Worm (Caenorhabditis elegans) whole organism, mixed stage, embryonic: ENCODE results near the gene B0365.9.

Experiments
- M03D4.4 ChIP-seq: sonication (generic microtip); optimal IDR thresholded peaks from 2 replicates; lab custom pipeline; 2017; ENCODE audit warnings: mild to moderate bottlenecking, missing genetic modification characterization, missing compliant biosample characterization
- bed-3 ChIP-seq: fragments of 200-800 bp; sonication (Bioruptor generic); optimal IDR thresholded peaks from 3 replicates; lab custom pipeline; 2018; ENCODE audit warnings: mild to moderate bottlenecking, missing genetic modification characterization, moderate library complexity, missing compliant biosample characterization
- blmp-1 ChIP-seq: fragments of 150-350 bp; optimal IDR thresholded peaks from 2 replicates; lab custom pipeline; 2014; ENCODE audit warnings: missing biosample characterization, missing genetic modification characterization
- ceh-39 ChIP-seq: fragments of 150-350 bp; optimal IDR thresholded peaks from 2 replicates; lab custom pipeline; 2014; ENCODE audit warnings: missing biosample characterization, missing genetic modification characterization
- ceh-43 ChIP-seq: fragments of 200-800 bp; sonication (Bioruptor generic); optimal IDR thresholded peaks from 2 replicates; lab custom pipeline; 2018; ENCODE audit warnings: mild to moderate bottlenecking, missing genetic modification characterization, moderate library complexity, missing compliant biosample characterization
- ceh-83 ChIP-seq: fragments of 200-800 bp; sonication (Bioruptor generic); optimal IDR thresholded peaks from 2 replicates; lab custom pipeline; 2018; ENCODE audit warnings: mild to moderate bottlenecking, missing genetic modification characterization, missing compliant biosample characterization
- ces-1 ChIP-seq: fragments of 150-350 bp; optimal IDR thresholded peaks from 2 replicates; lab custom pipeline; 2014; ENCODE audit warnings: missing biosample characterization, missing genetic modification reagents, missing genetic modification characterization
- cnd-1 ChIP-seq: fragments of 200-800 bp; sonication (Bioruptor generic); optimal IDR thresholded peaks from 2 replicates; lab custom pipeline; 2018; ENCODE audit warnings: mild to moderate bottlenecking, missing genetic modification characterization, missing compliant biosample characterization
- drap-1 ChIP-seq: fragments of 200-800 bp; sonication (Bioruptor generic); optimal IDR thresholded peaks from 3 replicates; lab custom pipeline; 2018; ENCODE audit warnings: mild to moderate bottlenecking, missing genetic modification characterization, missing compliant biosample characterization
- elt-1 ChIP-seq: sonication (generic microtip); optimal IDR thresholded peaks from 2 replicates; lab custom pipeline; 2017; ENCODE audit warnings: missing genetic modification characterization, mild to moderate bottlenecking, missing compliant biosample characterization, antibody characterized with exemption, moderate library complexity, borderline replicate concordance; ENCODE audit not compliant: insufficient read depth
- elt-3 ChIP-seq: fragments of 150-350 bp; optimal IDR thresholded peaks from 2 replicates; lab custom pipeline; 2014; ENCODE audit warnings: missing biosample characterization, missing genetic modification characterization
- flh-1 ChIP-seq: fragments of 200-800 bp; sonication (Bioruptor generic); optimal IDR thresholded peaks from 2 replicates; lab custom pipeline; 2018; ENCODE audit warnings: mild to moderate bottlenecking, missing genetic modification characterization, moderate library complexity, missing compliant biosample characterization
- ham-2 ChIP-seq: fragments of 200-800 bp; sonication (Bioruptor generic); optimal IDR thresholded peaks from 2 replicates; lab custom pipeline; 2018; ENCODE audit warnings: mild to moderate bottlenecking, missing genetic modification characterization, missing compliant biosample characterization
- hlh-1 ChIP-seq: fragments of 150-350 bp; optimal IDR thresholded peaks from 2 replicates; lab custom pipeline; 2014; ENCODE audit warnings: missing biosample characterization, missing genetic modification reagents, missing genetic modification characterization
- lin-13 ChIP-seq: fragments of 150-350 bp; optimal IDR thresholded peaks from 2 replicates; lab custom pipeline; 2014; ENCODE audit warnings: missing biosample characterization, missing genetic modification characterization
- lin-32 ChIP-seq: fragments of 200-800 bp; sonication (Bioruptor generic); optimal IDR thresholded peaks from 2 replicates; lab custom pipeline; 2018; ENCODE audit warnings: mild to moderate bottlenecking, missing genetic modification characterization, missing compliant biosample characterization
- lsy-2 ChIP-seq: fragments of 150-350 bp; optimal IDR thresholded peaks from 2 replicates; lab custom pipeline; 2014; ENCODE audit warnings: missing biosample characterization, missing genetic modification characterization
- mab-5 ChIP-seq: fragments of 150-350 bp; optimal IDR thresholded peaks from 2 replicates; lab custom pipeline; 2014; ENCODE audit warnings: missing biosample characterization, missing genetic modification characterization
- mep-1 ChIP-seq: fragments of 150-350 bp; optimal IDR thresholded peaks from 2 replicates; lab custom pipeline; 2017; ENCODE audit warnings: missing biosample characterization, missing genetic modification reagents, missing genetic modification characterization, inconsistent platforms
- mls-2 ChIP-seq: sonication (generic microtip); optimal IDR thresholded peaks from 2 replicates; lab custom pipeline; 2016; ENCODE audit warnings: mild to moderate bottlenecking, missing genetic modification characterization, moderate library complexity, missing compliant biosample characterization
- nhr-12 ChIP-seq: fragments of 150-350 bp; optimal IDR thresholded peaks from 2 replicates; lab custom pipeline; 2014; ENCODE audit warnings: missing biosample characterization, missing genetic modification characterization
- nhr-2 ChIP-seq: fragments of 150-350 bp; optimal IDR thresholded peaks from 2 replicates; lab custom pipeline; 2014; ENCODE audit warnings: missing biosample characterization, missing genetic modification characterization
- nhr-237 ChIP-seq: fragments of 150-350 bp; optimal IDR thresholded peaks from 2 replicates; lab custom pipeline; 2014; ENCODE audit warnings: missing biosample characterization, missing genetic modification characterization
- nhr-28 ChIP-seq: fragments of 150-350 bp; optimal IDR thresholded peaks from 2 replicates; lab custom pipeline; 2014; ENCODE audit warnings: missing biosample characterization, missing genetic modification characterization
- nhr-76 ChIP-seq: sonication (generic microtip); optimal IDR thresholded peaks from 2 replicates; lab custom pipeline; 2017; ENCODE audit warnings: missing biosample characterization, missing genetic modification characterization
- pha-4 ChIP-seq: fragments of 150-350 bp; optimal IDR thresholded peaks from 2 replicates; lab custom pipeline; 2018; ENCODE audit warnings: missing biosample characterization, missing genetic modification reagents, missing genetic modification characterization
- sem-2 ChIP-seq: fragments of 200-800 bp; sonication (Bioruptor generic); optimal IDR thresholded peaks from 2 replicates; lab custom pipeline; 2018; ENCODE audit warnings: mild to moderate bottlenecking, missing genetic modification characterization, missing compliant biosample characterization
- snpc-4 ChIP-seq: fragments of 150-350 bp; optimal IDR thresholded peaks from 2 replicates; lab custom pipeline; 2014; ENCODE audit warnings: missing biosample characterization, missing genetic modification characterization
- sptf-1 ChIP-seq: sonication (generic microtip); optimal IDR thresholded peaks from 2 replicates; lab custom pipeline; 2017; ENCODE audit warnings: mild to moderate bottlenecking, missing genetic modification characterization, moderate library complexity, missing compliant biosample characterization
- tbx-8 ChIP-seq: fragments of 200-800 bp; sonication (Bioruptor generic); optimal IDR thresholded peaks from 2 replicates; lab custom pipeline; 2018; ENCODE audit warnings: mild to moderate bottlenecking, missing genetic modification characterization, moderate library complexity, missing compliant biosample characterization
- unc-120 ChIP-seq: sonication (generic microtip); optimal IDR thresholded peaks from 2 replicates; lab custom pipeline; 2017; ENCODE audit warnings: missing genetic modification characterization, missing compliant biosample characterization; ENCODE audit not compliant: poor library complexity, severe bottlenecking
- unc-39 ChIP-seq: fragments of 150-350 bp; optimal IDR thresholded peaks from 2 replicates; lab custom pipeline; 2014; ENCODE audit warnings: missing biosample characterization, missing genetic modification characterization
- unc-62 ChIP-seq: fragments of 150-350 bp; optimal IDR thresholded peaks from 2 replicates; lab custom pipeline; 2014; ENCODE audit warnings: missing biosample characterization, missing genetic modification reagents, missing genetic modification characterization
- zip-8 ChIP-seq: fragments of 150-350 bp; optimal IDR thresholded peaks from 2 replicates; lab custom pipeline; 2014; ENCODE audit warnings: missing biosample characterization, missing genetic modification characterization
- ztf-11 ChIP-seq: fragments of 150-350 bp; optimal IDR thresholded peaks from 2 replicates; lab custom pipeline; 2014; ENCODE audit warnings: missing biosample characterization, missing genetic modification characterization

Gene B0365.9

ce11 chrV:13133380-13133779 lies at the start of gene B0365.9:
B0365.9 (minus strand) TSS chrV:13133565.
- TF ChIP-seq nhr-12 (no peak), flh-1 (GFP tag; lab: Kevin White, UChicago) (no peak), nhr-237 (tag; lab: Kevin White, UChicago) (no peak), ztf-11 (no peak), ceh-39 (tag; lab: Kevin White, UChicago) (no peak), bed-3 (GFP tag; lab: Kevin White, UChicago) (no peak), elt-3 (no peak), nhr-2 (no peak), blmp-1 (tag; lab: Kevin White, UChicago) (no peak), ham-2 (GFP tag; lab: Kevin White, UChicago) (no peak), unc-39 (no peak), ceh-83 (GFP tag; lab: Kevin White, UChicago) (no peak), elt-1 (tag; lab: Kevin White, UChicago) (no peak), nhr-76 (tag; lab: Kevin White, UChicago) (no peak), snpc-4 (tag; lab: Kevin White, UChicago) (no peak), cnd-1 (tag; lab: Kevin White, UChicago) (no peak), M03D4.4 (tag; lab: Kevin White, UChicago) (no peak), mab-5 (tag; lab: Kevin White, UChicago) (no peak)

- TF ChIP-seq cnd-1 (tag; lab: Kevin White, UChicago) (no peak), lsy-2 (tag; lab: Kevin White, UChicago) (no peak), unc-62 (GFP tag; lab: Kevin White, UChicago) (no peak), unc-39 (no peak), elt-1 (tag; lab: Kevin White, UChicago) (no peak), flh-1 (GFP tag; lab: Kevin White, UChicago) (no peak), M03D4.4 (tag; lab: Kevin White, UChicago) (no peak), zip-8 (no peak)
Measured at ce11 chrV:13181450-13181849, 48.1 kb upstream of the B0365.9 start.

- no peak for TF ChIP-seq sem-2 (GFP tag; lab: Kevin White, UChicago)
- no peak for TF ChIP-seq mep-1
- TF ChIP-seq lin-32 (GFP tag; lab: Kevin White, UChicago): no peak
- no peak for TF ChIP-seq mls-2 (tag; lab: Kevin White, UChicago)
- no peak for TF ChIP-seq hlh-1 (tag; lab: Kevin White, UChicago)
- TF ChIP-seq lin-13 (tag; lab: Kevin White, UChicago): no peak
- TF ChIP-seq nhr-12: no peak
- TF ChIP-seq ham-2 (GFP tag; lab: Kevin White, UChicago): no peak
- TF ChIP-seq blmp-1 (tag; lab: Kevin White, UChicago): no peak
- no peak for TF ChIP-seq ztf-11
- TF ChIP-seq, all 35 proteins: peak for 0
Measured at ce11 chrV:13179986-13180591, 46.7 kb upstream of the B0365.9 start, which contains the start of gene cni-1. cni-1 (plus strand) TSS chrV:13180330.

ce11 chrV:13176814-13177213 lies 43.4 kb upstream of the B0365.9 start:
- TF ChIP-seq nhr-12 (no peak), ceh-39 (tag; lab: Kevin White, UChicago) (no peak), ces-1 (GFP tag; lab: Kevin White, UChicago) (no peak), nhr-28 (no peak), ztf-11 (no peak)

ce11 chrV:13176117-13176753 lies 42.9 kb upstream of the B0365.9 start, which contains the start of gene him-17:
him-17 (plus strand) TSS chrV:13176711.
- TF ChIP-seq M03D4.4 (tag; lab: Kevin White, UChicago): peak; percentile 67
- TF ChIP-seq lin-13 (tag; lab: Kevin White, UChicago): peak; percentile 47
- TF ChIP-seq tbx-8 (GFP tag; lab: Kevin White, UChicago): no peak
- peak; percentile 72 for TF ChIP-seq mep-1
- no peak for TF ChIP-seq elt-3
- TF ChIP-seq snpc-4 (tag; lab: Kevin White, UChicago): no peak
- TF ChIP-seq hlh-1 (tag; lab: Kevin White, UChicago): peak; percentile 47
- TF ChIP-seq unc-120: peak; percentile 43
- peak; percentile 49 for TF ChIP-seq sem-2 (GFP tag; lab: Kevin White, UChicago)
- TF ChIP-seq nhr-76 (tag; lab: Kevin White, UChicago): no peak
- TF ChIP-seq blmp-1 (tag; lab: Kevin White, UChicago): no peak
- no peak for TF ChIP-seq flh-1 (GFP tag; lab: Kevin White, UChicago)
- no peak for TF ChIP-seq zip-8
- TF ChIP-seq lin-32 (GFP tag; lab: Kevin White, UChicago): no peak
- no peak for TF ChIP-seq ceh-39 (tag; lab: Kevin White, UChicago)
- peak; percentile 19 for TF ChIP-seq ceh-83 (GFP tag; lab: Kevin White, UChicago)
- TF ChIP-seq mls-2 (tag; lab: Kevin White, UChicago): peak; percentile 85
- TF ChIP-seq mab-5 (tag; lab: Kevin White, UChicago): peak; percentile 65
- peak; percentile 27 for TF ChIP-seq ztf-11
- TF ChIP-seq ces-1 (GFP tag; lab: Kevin White, UChicago): no peak
- peak; percentile 44 for TF ChIP-seq cnd-1 (tag; lab: Kevin White, UChicago)
- peak; percentile 54 for TF ChIP-seq drap-1
- TF ChIP-seq nhr-12: no peak
- TF ChIP-seq ham-2 (GFP tag; lab: Kevin White, UChicago): peak; percentile 39
- peak; percentile 72 for TF ChIP-seq sptf-1 (tag; lab: Kevin White, UChicago)
- TF ChIP-seq bed-3 (GFP tag; lab: Kevin White, UChicago): peak; percentile 42
- peak; percentile 61 for TF ChIP-seq ceh-43 (GFP tag; lab: Kevin White, UChicago)
- TF ChIP-seq nhr-28: no peak
- TF ChIP-seq elt-1 (tag; lab: Kevin White, UChicago): peak; percentile 40
- peak; percentile 57 for TF ChIP-seq pha-4 (tag; lab: Kevin White, UChicago)
- TF ChIP-seq nhr-237 (tag; lab: Kevin White, UChicago): peak; percentile 2
- TF ChIP-seq unc-39: no peak
- no peak for TF ChIP-seq unc-62 (GFP tag; lab: Kevin White, UChicago)
